Fruit fly (Drosophila melanogaster) whole organism, wandering third instar larva: ENCODE measurements around the gene CG14722.

Experiments used
- CrebA ChIP-seq: fragments of 200-800 bp; sonication (Bioruptor generic); optimal IDR thresholded peaks from 2 replicates; lab custom pipeline; 2016; ENCODE audit warnings: missing biosample characterization, mild to moderate bottlenecking, missing genetic modification characterization, borderline replicate concordance
- Myc ChIP-seq: fragments of >200 bp; optimal IDR thresholded peaks from 2 replicates; lab custom pipeline; 2017
- N ChIP-seq: fragments of >200 bp; optimal IDR thresholded peaks from 2 replicates; lab custom pipeline; 2018; ENCODE audit warnings: missing biosample characterization, missing external identifiers, missing genetic modification characterization
- dsf ChIP-seq: sonication (Bioruptor generic); optimal IDR thresholded peaks from 2 replicates; lab custom pipeline; 2016; ENCODE audit warnings: missing biosample characterization, missing genetic modification characterization, borderline replicate concordance
- foxo ChIP-seq, 2 experiments: fragments of 200-800 bp; sonication (Bioruptor generic); optimal IDR thresholded peaks; 2 replicates in 1 of 2; 3 replicates in 1 of 2; lab custom pipeline; 2016 to 2017; ENCODE audit warnings: missing biosample characterization in 2 of 2, missing genetic modification characterization in 2 of 2
- fru ChIP-seq: fragments of 200-800 bp; sonication (Bioruptor generic); optimal IDR thresholded peaks from 3 replicates; lab custom pipeline; 2016; ENCODE audit warnings: missing biosample characterization, mild to moderate bottlenecking, missing genetic modification characterization
- h ChIP-seq: fragments of 200-800 bp; sonication (Bioruptor generic); optimal IDR thresholded peaks from 3 replicates; lab custom pipeline; 2016; ENCODE audit warnings: missing biosample characterization, mild to moderate bottlenecking, missing genetic modification characterization
- pan ChIP-seq: fragments of >200 bp; optimal IDR thresholded peaks from 2 replicates; lab custom pipeline; 2017
- sv ChIP-seq: fragments of 200-800 bp; sonication (Bioruptor generic); optimal IDR thresholded peaks from 3 replicates; lab custom pipeline; 2016; ENCODE audit warnings: missing biosample characterization, missing genetic modification characterization

DNA sequence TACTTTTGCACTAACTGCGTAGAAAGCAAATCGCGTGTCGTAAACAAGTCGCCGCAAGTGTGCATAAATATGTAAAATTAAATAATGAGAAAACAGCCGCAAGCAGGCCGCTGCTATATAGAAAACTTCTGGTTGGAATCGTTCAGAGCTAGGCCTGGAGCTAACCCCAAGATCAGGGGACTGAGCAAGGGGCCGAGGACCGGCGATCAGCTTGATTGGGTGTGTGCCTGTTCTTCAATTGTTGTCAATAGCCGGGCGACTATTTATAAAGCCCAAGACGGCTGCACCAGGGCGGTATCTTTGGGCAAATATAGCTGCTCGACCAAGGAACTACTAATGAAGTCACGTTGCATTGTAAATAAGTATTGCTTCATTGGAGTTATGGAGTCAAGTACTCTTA is 15.1 kb downstream of the CG14722 start:
- TF ChIP-seq fru (GFP tag; lab: Kevin White, UChicago) (no peak), CrebA (GFP tag; lab: Kevin White, UChicago) (no peak), pan (lab: Kevin White, UChicago) (no peak), dsf (GFP tag; lab: Kevin White, UChicago) (no peak), sv (GFP tag; lab: Kevin White, UChicago) (no peak), N (GFP tag; lab: Kevin White, UChicago) (no peak), Myc (lab: Kevin White, UChicago) (no peak), foxo (GFP tag; optimal IDR thresholded peaks at IDR 0.05; lab: Kevin White, UChicago) (no peak), h (GFP tag; lab: Kevin White, UChicago) (no peak)
